Worm (Caenorhabditis elegans): ENCODE data around the gene D2096.9.

Gene D2096.9

DNA sequence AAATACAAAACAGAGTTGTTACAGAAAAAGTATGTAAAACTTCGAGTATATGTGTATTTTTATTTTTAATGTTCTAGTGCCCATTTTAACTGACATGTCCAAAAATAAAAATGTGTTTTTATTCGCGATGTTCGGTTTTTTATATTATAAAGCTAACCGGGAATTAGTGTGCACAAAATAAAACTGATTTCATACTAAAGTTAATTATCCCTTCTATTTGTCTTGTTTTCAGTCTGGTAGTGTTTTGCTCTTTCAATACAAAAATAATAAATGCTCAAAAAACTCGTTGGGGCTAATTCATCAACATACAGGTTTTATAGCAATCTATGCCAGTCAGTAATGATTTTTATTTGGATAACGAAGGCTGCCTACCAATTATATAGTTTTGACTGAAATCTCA, 2.1 kb upstream of the D2096.9 start:
- TF ChIP-seq ztf-4 (tag; optimal IDR thresholded peaks at IDR 0.05) = no peak
- no peak for TF ChIP-seq hmg-11 (tag; optimal IDR thresholded peaks at IDR 0.05)
- TF ChIP-seq R02D3.7 (tag; optimal IDR thresholded peaks at IDR 0.05) = no peak
- no peak for TF ChIP-seq lin-15B (tag; optimal IDR thresholded peaks at IDR 0.05)
- no peak for TF ChIP-seq fkh-10 (GFP tag; optimal IDR thresholded peaks at IDR 0.05)
- no peak for TF ChIP-seq fkh-2 (tag; optimal IDR thresholded peaks at IDR 0.05)

DNA sequence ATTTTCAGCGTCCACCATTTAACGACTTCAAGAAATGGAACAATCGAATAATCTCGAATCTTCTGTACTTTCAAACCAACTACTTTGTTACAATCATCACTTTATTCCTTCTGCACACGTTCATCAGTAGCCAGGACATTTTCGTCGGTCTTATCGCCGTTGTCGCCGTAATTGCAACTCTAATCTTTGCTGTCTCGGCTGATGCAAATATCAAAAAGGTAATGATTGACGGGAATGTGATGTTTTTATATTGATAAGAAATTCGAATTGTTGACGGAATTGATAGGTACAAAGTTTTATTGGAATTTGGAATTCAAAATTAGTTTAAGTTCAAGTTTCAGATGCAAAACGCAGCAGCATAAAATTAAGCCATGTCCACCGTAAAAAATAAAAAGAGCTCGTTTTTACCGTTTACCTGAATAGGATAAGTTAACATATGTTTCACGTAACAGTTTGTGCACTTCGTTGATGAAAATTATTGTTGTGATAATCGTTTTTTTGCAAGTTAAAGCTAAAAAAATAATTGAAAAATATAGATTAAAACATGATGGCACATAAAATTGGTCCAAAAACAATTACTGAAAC, 2.2 kb downstream of the D2096.9 start:
- TF ChIP-seq R02D3.7 (tag; optimal IDR thresholded peaks at IDR 0.05) = no peak
- peak; percentile 97 for TF ChIP-seq elt-2 (tag; optimal IDR thresholded peaks at IDR 0.05)
- no peak for TF ChIP-seq nhr-11 (tag; optimal IDR thresholded peaks at IDR 0.05)
- TF ChIP-seq jun-1 (tag; optimal IDR thresholded peaks at IDR 0.05) = peak; percentile 32
- TF ChIP-seq pqm-1 (tag; optimal IDR thresholded peaks at IDR 0.05) = peak; percentile 89
- TF ChIP-seq pha-4 (tag; optimal IDR thresholded peaks at IDR 0.05) = peak; percentile 59

DNA sequence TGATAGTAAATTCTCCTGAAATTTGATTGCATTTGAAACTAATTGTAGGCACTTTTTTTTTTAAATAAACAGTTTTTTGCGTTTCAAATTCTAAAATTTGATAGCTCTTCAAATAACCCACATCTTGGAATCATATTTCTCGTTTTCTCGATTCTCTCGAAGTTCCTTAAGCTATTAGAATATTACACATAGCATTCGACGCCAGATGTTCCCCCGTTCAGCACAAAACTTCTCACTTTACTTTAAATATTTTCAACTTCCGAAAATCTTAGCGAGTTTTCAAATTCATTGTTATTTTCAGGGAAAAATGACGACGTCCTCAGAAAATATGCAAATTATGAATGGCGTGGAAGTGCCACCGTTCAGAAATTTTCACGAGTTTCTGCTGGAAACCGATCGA, 2.9 kb downstream of the D2096.9 start, which contains the start of gene praf-3:
Gene praf-3, plus strand, starts transcription at position 301 of the 400 bp plus-strand sequence.
- TF ChIP-seq R02D3.7 (tag; optimal IDR thresholded peaks at IDR 0.05) = no peak
- no peak for TF ChIP-seq unc-39 (tag; optimal IDR thresholded peaks at IDR 0.05)
- no peak for TF ChIP-seq ztf-4 (tag; optimal IDR thresholded peaks at IDR 0.05)
- no peak for TF ChIP-seq lin-15B (tag; optimal IDR thresholded peaks at IDR 0.05)

DNA sequence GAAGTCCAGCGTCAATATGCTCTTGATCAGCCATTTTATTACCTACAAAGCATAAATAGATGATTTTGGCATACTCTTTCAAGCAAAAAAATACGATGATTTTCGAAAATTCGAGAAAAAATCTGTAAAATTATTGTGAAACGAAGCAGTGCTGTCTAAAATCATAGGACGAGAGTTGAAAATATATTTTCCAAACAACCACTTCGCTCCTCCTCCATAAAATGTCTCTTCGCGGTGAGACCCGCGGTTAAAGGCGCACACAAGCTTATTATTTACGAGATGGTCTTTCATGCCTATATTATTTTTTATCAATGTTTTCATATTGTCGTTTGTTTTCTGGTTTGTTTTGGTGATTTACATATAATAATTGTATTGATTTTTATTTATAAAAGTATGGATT, 3.3 kb downstream of the D2096.9 start, which contains the start of gene nap-1:
Gene nap-1, minus strand, starts transcription at position 42 of the 400 bp plus-strand sequence.
- TF ChIP-seq lin-39 (tag; optimal IDR thresholded peaks at IDR 0.05) (peak; percentile 84), ceh-28 (tag; optimal IDR thresholded peaks at IDR 0.05) (peak; percentile 39), ama-1 (optimal IDR thresholded peaks at IDR 0.05) (peak; percentile 14), nhr-12 (tag; optimal IDR thresholded peaks at IDR 0.05) (no peak), egl-5 (tag; optimal IDR thresholded peaks at IDR 0.05) (peak; percentile 85), pqm-1 (tag; optimal IDR thresholded peaks at IDR 0.05) (peak; percentile 43), unc-39 (tag; optimal IDR thresholded peaks at IDR 0.05) (no peak), elt-2 (tag; optimal IDR thresholded peaks at IDR 0.05) (peak; percentile 58), fos-1 (tag; optimal IDR thresholded peaks at IDR 0.05) (no peak), egl-27 (tag; optimal IDR thresholded peaks at IDR 0.05) (no peak), hmg-11 (tag; optimal IDR thresholded peaks at IDR 0.05) (peak; percentile 68), R02D3.7 (tag; optimal IDR thresholded peaks at IDR 0.05) (peak; percentile 97), skn-1 (tag; optimal IDR thresholded peaks at IDR 0.05) (peak; percentile 33), nhr-43 (tag; optimal IDR thresholded peaks at IDR 0.05; ENCODE audit: poor library complexity, severe bottlenecking) (no peak), unc-62 (GFP tag; optimal IDR thresholded peaks at IDR 0.05) (peak; percentile 26), fkh-10 (GFP tag; optimal IDR thresholded peaks at IDR 0.05) (peak; percentile 24), nhr-23 (tag; optimal IDR thresholded peaks at IDR 0.05) (peak; percentile 75), nhr-76 (tag; optimal IDR thresholded peaks at IDR 0.05) (no peak), nhr-25 (tag; optimal IDR thresholded peaks at IDR 0.05) (peak; percentile 47), ceh-16 (tag; optimal IDR thresholded peaks at IDR 0.05) (no peak), lin-15B (tag; optimal IDR thresholded peaks at IDR 0.05) (peak; percentile 82), ztf-4 (tag; optimal IDR thresholded peaks at IDR 0.05) (peak; percentile 62), nhr-67 (tag; optimal IDR thresholded peaks at IDR 0.05) (no peak), zag-1 (tag; optimal IDR thresholded peaks at IDR 0.05) (no peak), nfya-1 (tag; optimal IDR thresholded peaks at IDR 0.05; ENCODE audit: insufficient read depth) (peak; percentile 87), snpc-4 (tag; optimal IDR thresholded peaks at IDR 0.05) (peak; percentile 83), pha-4 (tag; optimal IDR thresholded peaks at IDR 0.05) (peak; percentile 95)

DNA sequence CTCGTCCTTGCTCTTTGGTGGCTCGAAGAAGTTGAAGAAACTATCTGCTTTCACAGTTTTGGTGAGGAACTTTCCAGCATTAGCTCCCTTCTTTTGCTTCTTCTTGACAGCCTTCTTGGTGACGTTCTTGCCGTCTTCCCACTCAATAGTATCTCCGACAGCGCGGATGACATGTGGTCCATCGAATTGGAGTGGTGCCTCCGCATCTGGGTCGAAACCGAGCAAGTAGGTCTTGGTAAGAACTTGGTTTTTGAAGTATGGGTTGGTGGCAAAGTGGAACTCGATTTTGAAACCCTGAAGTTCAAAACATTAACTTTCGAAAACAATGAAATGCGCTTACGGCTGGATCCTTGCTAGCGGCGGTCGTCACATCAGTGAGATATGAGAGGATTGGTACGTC, 4.3 kb downstream of the D2096.9 start:
- TF ChIP-seq nhr-43 (tag; optimal IDR thresholded peaks at IDR 0.05; ENCODE audit: poor library complexity, severe bottlenecking) (no peak), nhr-237 (tag; optimal IDR thresholded peaks at IDR 0.05) (no peak), unc-39 (tag; optimal IDR thresholded peaks at IDR 0.05) (no peak), nhr-77 (tag; optimal IDR thresholded peaks at IDR 0.05) (no peak), nhr-12 (tag; optimal IDR thresholded peaks at IDR 0.05) (no peak), fkh-10 (GFP tag; optimal IDR thresholded peaks at IDR 0.05) (no peak), snpc-4 (tag; optimal IDR thresholded peaks at IDR 0.05) (no peak), sea-2 (GFP tag; optimal IDR thresholded peaks at IDR 0.05) (no peak), lsy-12 (tag; optimal IDR thresholded peaks at IDR 0.05) (no peak), eor-1 (tag; optimal IDR thresholded peaks at IDR 0.05) (no peak), ztf-4 (tag; optimal IDR thresholded peaks at IDR 0.05) (no peak), egl-5 (tag; optimal IDR thresholded peaks at IDR 0.05) (no peak), ceh-9 (tag; optimal IDR thresholded peaks at IDR 0.05) (no peak), mml-1 (tag; optimal IDR thresholded peaks at IDR 0.05) (no peak), elt-1 (tag; optimal IDR thresholded peaks at IDR 0.05) (no peak), nhr-25 (tag; optimal IDR thresholded peaks at IDR 0.05) (no peak), hmg-11 (tag; optimal IDR thresholded peaks at IDR 0.05) (no peak), zag-1 (tag; optimal IDR thresholded peaks at IDR 0.05) (no peak), fos-1 (tag; optimal IDR thresholded peaks at IDR 0.05) (no peak), elt-3 (tag; optimal IDR thresholded peaks at IDR 0.05) (no peak)

Data from whole organism, L3 larva.